Worm (Caenorhabditis elegans): ENCODE results near the gene ifta-1.

ifta-1 gene

DNA sequence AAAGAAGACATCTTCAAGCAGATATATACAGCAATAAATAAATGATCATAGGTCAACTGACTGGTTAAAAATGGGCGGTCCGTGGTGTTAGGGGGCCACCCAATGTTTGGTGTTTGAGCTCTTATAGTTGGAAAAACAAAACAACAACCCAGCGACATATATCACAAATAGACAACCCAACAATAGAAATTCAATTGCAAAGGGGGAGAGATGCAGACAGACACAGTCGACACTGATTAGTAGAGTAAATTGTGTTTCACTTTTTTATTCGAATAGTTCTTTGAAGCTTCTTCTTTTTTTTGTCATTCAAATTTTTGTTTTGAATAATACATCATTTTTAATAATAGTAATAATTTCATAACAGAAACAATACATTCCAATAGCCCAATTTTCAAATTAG lies 37.1 kb downstream of the ifta-1 start:
- TF ChIP-seq lin-14 (GFP tag; optimal IDR thresholded peaks at IDR 0.05) (peak; percentile 69), fkh-10 (GFP tag; optimal IDR thresholded peaks at IDR 0.05) (peak; percentile 32), nhr-71 (tag; optimal IDR thresholded peaks at IDR 0.05) (peak; percentile 30), blmp-1 (tag; optimal IDR thresholded peaks at IDR 0.05) (no peak), rnt-1 (tag; optimal IDR thresholded peaks at IDR 0.05) (no peak), lsy-2 (tag; optimal IDR thresholded peaks at IDR 0.05) (peak in 1 of 2 experiments; percentile 7), ces-1 (GFP tag; optimal IDR thresholded peaks at IDR 0.05) (peak; percentile 54)

DNA sequence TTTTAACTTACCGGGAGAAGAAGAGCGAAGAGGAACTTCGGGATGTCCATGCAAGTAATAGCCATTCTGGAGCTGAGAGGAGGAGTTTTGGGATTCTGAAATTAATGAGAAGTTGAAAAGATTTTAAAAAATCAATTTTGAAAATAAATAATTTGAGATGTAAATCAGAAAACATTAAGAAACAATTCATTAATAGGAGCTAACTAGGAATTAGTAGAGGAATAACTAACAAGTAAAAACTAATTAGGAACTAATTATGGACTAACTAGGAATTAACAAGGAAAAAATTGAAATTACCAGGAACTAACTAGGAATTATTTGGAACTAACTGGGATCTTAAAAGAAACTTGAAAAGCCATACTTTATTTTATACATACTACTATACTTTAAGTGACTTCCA lies 37.6 kb downstream of the ifta-1 start, which contains the start of gene T23F2.4:
T23F2.4 (minus strand) TSS at position 101 of the 400 bp plus-strand sequence.
- TF ChIP-seq mef-2 (tag; optimal IDR thresholded peaks at IDR 0.05) (no peak), egl-13 (tag; optimal IDR thresholded peaks at IDR 0.05) (no peak), F16B12.6 (tag; optimal IDR thresholded peaks at IDR 0.05) (no peak), unc-130 (tag; optimal IDR thresholded peaks at IDR 0.05) (no peak), jun-1 (tag; optimal IDR thresholded peaks at IDR 0.05) (no peak), lin-13 (GFP tag; optimal IDR thresholded peaks at IDR 0.05) (no peak), unc-86 (tag; optimal IDR thresholded peaks at IDR 0.05) (no peak), lin-15B (tag; optimal IDR thresholded peaks at IDR 0.05) (no peak), fkh-8 (tag; optimal IDR thresholded peaks at IDR 0.05) (no peak), sup-37 (GFP tag; optimal IDR thresholded peaks at IDR 0.05) (no peak)

DNA sequence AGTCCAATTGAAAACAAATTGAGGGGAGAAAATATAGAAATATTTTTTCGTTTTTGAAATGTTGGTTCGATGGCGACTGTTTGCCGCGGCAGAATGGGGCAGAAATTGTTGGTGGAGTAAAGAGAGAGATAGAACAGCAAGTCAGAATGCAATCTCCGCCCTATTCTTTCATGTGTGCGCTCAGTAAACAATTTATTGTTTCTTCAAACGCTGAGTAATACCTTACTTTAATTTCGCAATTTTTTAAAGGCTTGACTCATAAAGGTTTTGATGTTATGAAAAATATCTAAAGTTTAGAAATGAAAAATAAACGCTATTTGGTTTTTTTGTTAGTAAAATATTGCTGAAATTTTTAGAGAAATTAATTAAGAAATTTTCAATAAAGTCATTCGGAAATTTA lies 38.2 kb downstream of the ifta-1 start:
- TF ChIP-seq lir-3 (tag; optimal IDR thresholded peaks at IDR 0.05; ENCODE audit: poor library complexity) (no peak), C16A3.4 (tag; optimal IDR thresholded peaks at IDR 0.05) (no peak), tbx-2 (tag; optimal IDR thresholded peaks at IDR 0.05) (no peak), nhr-77 (tag; optimal IDR thresholded peaks at IDR 0.05) (no peak), C04F5.9 (tag; optimal IDR thresholded peaks at IDR 0.05) (no peak), unc-30 (tag; optimal IDR thresholded peaks at IDR 0.05) (no peak), efl-1 (optimal IDR thresholded peaks at IDR 0.05) (no peak), efl-1 (GFP tag; optimal IDR thresholded peaks at IDR 0.05 in 1 of 2) (no peak), sptf-1 (tag; optimal IDR thresholded peaks at IDR 0.05) (no peak), mep-1 (tag; optimal IDR thresholded peaks at IDR 0.05) (peak; percentile 8), nhr-90 (tag; optimal IDR thresholded peaks at IDR 0.05; ENCODE audit: poor library complexity) (no peak), mab-9 (GFP tag; IDR thresholded peaks at IDR 0.05) (no peak), skn-1 (tag; optimal IDR thresholded peaks at IDR 0.05) (peak; percentile 7), Y116A8C.19 (tag; optimal IDR thresholded peaks at IDR 0.05; ENCODE audit: borderline replicate concordance) (no peak), fkh-10 (GFP tag; optimal IDR thresholded peaks at IDR 0.05) (no peak), sox-4 (tag; optimal IDR thresholded peaks at IDR 0.05) (no peak)

DNA sequence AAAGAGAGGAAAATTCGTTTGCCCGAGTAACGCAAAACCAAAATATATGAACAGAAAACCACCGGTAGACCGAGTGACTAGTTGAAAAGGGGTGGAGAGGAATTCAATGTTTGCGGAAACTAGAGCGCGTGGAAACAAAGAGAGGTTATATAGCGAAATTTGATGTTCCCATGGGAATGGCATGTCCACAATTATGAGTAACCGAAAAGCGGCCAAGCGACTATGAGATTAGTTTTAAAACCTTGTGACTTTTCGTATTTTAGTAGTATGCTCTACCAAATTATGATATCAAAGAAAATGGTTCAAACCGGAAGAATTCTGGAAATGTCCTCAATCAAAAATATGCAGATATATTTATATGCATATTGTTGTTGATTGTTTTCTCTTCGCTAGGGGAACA lies 39.8 kb downstream of the ifta-1 start:
- TF ChIP-seq nhr-77 (tag; optimal IDR thresholded peaks at IDR 0.05) (peak; percentile 4), fkh-8 (tag; optimal IDR thresholded peaks at IDR 0.05) (peak; percentile 89), nhr-84 (tag; optimal IDR thresholded peaks at IDR 0.05) (no peak), nhr-11 (tag; optimal IDR thresholded peaks at IDR 0.05) (no peak), fkh-4 (tag; optimal IDR thresholded peaks at IDR 0.05; ENCODE audit: borderline replicate concordance) (no peak), hlh-17 (GFP tag; optimal IDR thresholded peaks at IDR 0.05; ENCODE audit: borderline replicate concordance) (no peak), lin-14 (GFP tag; optimal IDR thresholded peaks at IDR 0.05) (peak; percentile 60), swsn-7 (tag; optimal IDR thresholded peaks at IDR 0.05) (peak; percentile 9), sox-4 (tag; optimal IDR thresholded peaks at IDR 0.05) (no peak), nhr-71 (tag; optimal IDR thresholded peaks at IDR 0.05) (peak; percentile 48), nhr-76 (tag; optimal IDR thresholded peaks at IDR 0.05) (no peak), tbx-2 (tag; optimal IDR thresholded peaks at IDR 0.05) (peak; percentile 2), nhr-47 (tag; optimal IDR thresholded peaks at IDR 0.05) (peak; percentile 7), snpc-4 (tag; optimal IDR thresholded peaks at IDR 0.05) (no peak)

Measured in whole organism, L1 larva.